Worm (Caenorhabditis elegans): Measurements from ENCODE around the gene Y79H2A.2.
A peak's percentile ranks its signal among the peaks of the same experiment; 100 is the strongest.

Y79H2A.2 gene

ce11 chrIII:12013718-12014117 lies 16.9 kb downstream of the Y79H2A.2 start:
- no peak for TF ChIP-seq attf-5 (GFP tag; optimal IDR thresholded peaks at IDR 0.05)
- TF ChIP-seq tbx-9 (tag; optimal IDR thresholded peaks at IDR 0.05; ENCODE audit: borderline replicate concordance), result no peak
- TF ChIP-seq ccch-3 (GFP tag; optimal IDR thresholded peaks at IDR 0.05), result no peak
- TF ChIP-seq rec-8 (tag; optimal IDR thresholded peaks at IDR 0.05), result no peak
- TF ChIP-seq C17E4.6 (GFP tag; IDR thresholded peaks at IDR 0.05), result no peak
- no peak for TF ChIP-seq hmg-20 (GFP tag; IDR thresholded peaks at IDR 0.05)
- no peak for TF ChIP-seq F23B12.7 (tag; optimal IDR thresholded peaks at IDR 0.05; ENCODE audit: insufficient read depth)
- TF ChIP-seq attf-3 (GFP tag; conservative IDR thresholded peaks at IDR 0.05), result no peak
- TF ChIP-seq nhr-90 (tag; optimal IDR thresholded peaks at IDR 0.05), result no peak
- no peak for TF ChIP-seq dox-1 (GFP tag; IDR thresholded peaks at IDR 0.05)
- TF ChIP-seq B0019.2 (GFP tag; conservative IDR thresholded peaks at IDR 0.05), result no peak
- no peak for TF ChIP-seq lir-1 (GFP tag; conservative IDR thresholded peaks at IDR 0.05)
- TF ChIP-seq Y53G8AR.9 (GFP tag; conservative IDR thresholded peaks at IDR 0.05), result no peak
- no peak for TF ChIP-seq akir-1 (GFP tag; optimal IDR thresholded peaks at IDR 0.05)
- no peak for TF ChIP-seq ztf-22 (GFP tag; optimal IDR thresholded peaks at IDR 0.05)
- no peak for TF ChIP-seq sptf-2 (GFP tag; optimal IDR thresholded peaks at IDR 0.05)
- TF ChIP-seq ceh-91 (GFP tag; IDR thresholded peaks at IDR 0.05), result no peak

- TF ChIP-seq ceh-27 (GFP tag; optimal IDR thresholded peaks at IDR 0.05), result peak; percentile 39
- TF ChIP-seq hmg-1.2 (GFP tag; IDR thresholded peaks at IDR 0.05), result peak; percentile 84
- no peak for TF ChIP-seq snpc-1.3 (tag; optimal IDR thresholded peaks at IDR 0.05; ENCODE audit: insufficient read depth)
Measured at ce11 chrIII:12013054-12013453, 17.5 kb downstream of the Y79H2A.2 start.

- TF ChIP-seq die-1 (tag; optimal IDR thresholded peaks at IDR 0.05), result no peak
Measured at ce11 chrIII:12009764-12010163, 20.8 kb downstream of the Y79H2A.2 start.

- TF ChIP-seq F33H1.4 (GFP tag; IDR thresholded peaks at IDR 0.05), result no peak
- TF ChIP-seq Y53F4B.3 (GFP tag; IDR thresholded peaks at IDR 0.05), result peak; percentile 71; the same call in 1 of the 2 replicates
- no peak for TF ChIP-seq Y95B8A.8 (GFP tag; IDR thresholded peaks at IDR 0.05)
Measured at ce11 chrIII:12009321-12009720, 21.2 kb downstream of the Y79H2A.2 start.

ce11 chrIII:12005871-12006358 lies 24.7 kb downstream of the Y79H2A.2 start:
- TF ChIP-seq cebp-1 (GFP tag; IDR thresholded peaks at IDR 0.05), result peak; percentile 93
- TF ChIP-seq cebp-1 (tag; optimal IDR thresholded peaks at IDR 0.05), result peak; percentile 91
- peak; percentile 8 for TF ChIP-seq nhr-80 (tag; optimal IDR thresholded peaks at IDR 0.05)

- TF ChIP-seq cebp-2 (GFP tag; IDR thresholded peaks at IDR 0.05), result no peak
- TF ChIP-seq pbrm-1 (GFP tag; IDR thresholded peaks at IDR 0.05), result peak; percentile 54; the same call in 1 of the 2 replicates
- no peak for TF ChIP-seq lsy-27 (tag; optimal IDR thresholded peaks at IDR 0.05; ENCODE audit: borderline replicate concordance, insufficient read depth)
- TF ChIP-seq hsf-1 (GFP tag; IDR thresholded peaks at IDR 0.05), result no peak
- no peak for TF ChIP-seq gei-17 (GFP tag; optimal IDR thresholded peaks at IDR 0.05)
- TF ChIP-seq snpc-1.1 (tag; optimal IDR thresholded peaks at IDR 0.05; ENCODE audit: insufficient read depth), result no peak
- no peak for TF ChIP-seq ets-4 (GFP tag; optimal IDR thresholded peaks at IDR 0.05)
- TF ChIP-seq dpl-1 (GFP tag; optimal IDR thresholded peaks at IDR 0.05), result no peak
- TF ChIP-seq tlf-1 (GFP tag; optimal IDR thresholded peaks at IDR 0.05), result no peak
- peak; percentile 52 for TF ChIP-seq atf-7 (tag; optimal IDR thresholded peaks at IDR 0.05)
- 0 out of 2 replicates have a peak, but pooled peaks have one; percentile 37 for TF ChIP-seq egrh-3 (GFP tag; IDR thresholded peaks at IDR 0.05)
- TF ChIP-seq aptf-3 (GFP tag; IDR thresholded peaks at IDR 0.05), result no peak
- TF ChIP-seq F33H1.4 (GFP tag; IDR thresholded peaks at IDR 0.05), result no peak
- peak; percentile 42 for TF ChIP-seq unc-62 (GFP tag; optimal IDR thresholded peaks at IDR 0.05)
- TF ChIP-seq rcor-1 (GFP tag; IDR thresholded peaks at IDR 0.05), result no peak
Measured at ce11 chrIII:12003264-12003663, 27.3 kb downstream of the Y79H2A.2 start.
